Fruit fly (Drosophila melanogaster) S2 (cell line): ENCODE measurements around the gene CG9164.

Source experiments
- CG8478 ChIP-seq: fragments of >200 bp; optimal IDR thresholded peaks from 2 replicates; lab custom pipeline; 2018
- CTCF ChIP-seq, 2 experiments: fragments of >200 bp; optimal IDR thresholded peaks; 2 replicates each; lab custom pipeline; 2018

dm6 chrX:15342017-15342416 lies 43.2 kb downstream of the CG9164 start, which contains the start of gene CG9123:
- TF ChIP-seq CG8478 (lab: Kevin White, UChicago) (no peak), CTCF (optimal IDR thresholded peaks at IDR 0.05; lab: Kevin White, UChicago) (no peak)
